Worm (Caenorhabditis elegans) whole organism, late embryonic: Measurements from ENCODE around the gene F53C11.5.

Source experiments
- C08G9.2 ChIP-seq: sonication (generic microtip); optimal IDR thresholded peaks from 2 replicates; lab custom pipeline; 2016; ENCODE audit warnings: mild to moderate bottlenecking, missing genetic modification characterization, moderate library complexity, missing compliant biosample characterization
- C38D4.7 ChIP-seq: fragments of 200-800 bp; sonication (Bioruptor generic); optimal IDR thresholded peaks from 2 replicates; lab custom pipeline; 2018; ENCODE audit warnings: mild to moderate bottlenecking, missing genetic modification characterization, moderate library complexity, missing compliant biosample characterization
- F13H6.1 ChIP-seq: sonication (generic microtip); optimal IDR thresholded peaks from 2 replicates; lab custom pipeline; 2016; ENCODE audit warnings: missing genetic modification characterization, missing compliant biosample characterization
- K02D7.2 ChIP-seq: sonication (generic microtip); optimal IDR thresholded peaks from 2 replicates; lab custom pipeline; 2017; ENCODE audit warnings: mild to moderate bottlenecking, missing genetic modification characterization, missing compliant biosample characterization
- K09A11.1 ChIP-seq: sonication (generic microtip); optimal IDR thresholded peaks from 2 replicates; lab custom pipeline; 2017; ENCODE audit warnings: antibody characterized with exemption, mild to moderate bottlenecking, missing genetic modification characterization, missing compliant biosample characterization; ENCODE audit not compliant: insufficient read depth
- T23F11.4 ChIP-seq: fragments of 200-800 bp; sonication (Bioruptor generic); optimal IDR thresholded peaks from 2 replicates; lab custom pipeline; 2018; ENCODE audit warnings: mild to moderate bottlenecking, missing genetic modification characterization, missing compliant biosample characterization
- ama-1 ChIP-seq: fragments of 150-350 bp; optimal IDR thresholded peaks from 2 replicates; lab custom pipeline; 2014
- ceh-14 ChIP-seq: sonication (generic microtip); optimal IDR thresholded peaks from 2 replicates; lab custom pipeline; 2016; ENCODE audit warnings: missing genotype, missing genetic modification characterization, missing compliant biosample characterization
- ceh-18 ChIP-seq: sonication (generic microtip); optimal IDR thresholded peaks from 2 replicates; lab custom pipeline; 2016; ENCODE audit warnings: missing genetic modification characterization, missing compliant biosample characterization
- ceh-19 ChIP-seq: fragments of 200-800 bp; sonication (Bioruptor generic); optimal IDR thresholded peaks from 2 replicates; lab custom pipeline; 2018; ENCODE audit warnings: mild to moderate bottlenecking, missing genetic modification characterization, missing compliant biosample characterization
- ceh-24 ChIP-seq: sonication (generic microtip); optimal IDR thresholded peaks from 2 replicates; lab custom pipeline; 2016; ENCODE audit warnings: mild to moderate bottlenecking, missing genetic modification characterization, missing compliant biosample characterization
- ceh-48 ChIP-seq: sonication (generic microtip); optimal IDR thresholded peaks from 2 replicates; lab custom pipeline; 2016; ENCODE audit warnings: missing genetic modification characterization, inconsistent platforms, missing compliant biosample characterization
- che-1 ChIP-seq: sonication (generic microtip); optimal IDR thresholded peaks from 2 replicates; lab custom pipeline; 2016; ENCODE audit warnings: mild to moderate bottlenecking, missing genetic modification characterization, missing compliant biosample characterization
- dmd-4 ChIP-seq: sonication (generic microtip); optimal IDR thresholded peaks from 2 replicates; lab custom pipeline; 2016; ENCODE audit warnings: borderline replicate concordance, missing genetic modification characterization, missing compliant biosample characterization
- elt-2 ChIP-seq: sonication (generic microtip); optimal IDR thresholded peaks from 2 replicates; lab custom pipeline; 2016; ENCODE audit warnings: missing genetic modification reagents, missing genetic modification characterization, missing compliant biosample characterization
- elt-4 ChIP-seq: sonication (generic microtip); optimal IDR thresholded peaks from 2 replicates; lab custom pipeline; 2016; ENCODE audit warnings: missing genetic modification characterization, missing compliant biosample characterization
- ets-4 ChIP-seq: sonication (generic microtip); optimal IDR thresholded peaks from 2 replicates; lab custom pipeline; 2016; ENCODE audit warnings: missing genetic modification characterization, missing compliant biosample characterization
- fax-1 ChIP-seq: sonication (generic microtip); optimal IDR thresholded peaks from 2 replicates; lab custom pipeline; 2016; ENCODE audit warnings: missing genotype, missing genetic modification characterization, missing compliant biosample characterization
- fkh-10 ChIP-seq: fragments of 150-350 bp; optimal IDR thresholded peaks from 2 replicates; lab custom pipeline; 2014; ENCODE audit warnings: missing biosample characterization, missing genetic modification reagents, missing genetic modification characterization
- hlh-30 ChIP-seq: sonication (generic microtip); optimal IDR thresholded peaks from 2 replicates; lab custom pipeline; 2017; ENCODE audit warnings: antibody characterized with exemption, missing genetic modification characterization, missing compliant biosample characterization; ENCODE audit not compliant: insufficient read depth
- hlh-6 ChIP-seq: sonication (generic microtip); optimal IDR thresholded peaks from 2 replicates; lab custom pipeline; 2016; ENCODE audit warnings: missing genotype, missing genetic modification characterization, missing compliant biosample characterization
- hlh-8 ChIP-seq: sonication (generic microtip); optimal IDR thresholded peaks from 2 replicates; lab custom pipeline; 2016; ENCODE audit warnings: missing genotype, missing genetic modification characterization, missing compliant biosample characterization
- mec-3 ChIP-seq: sonication (generic microtip); optimal IDR thresholded peaks from 2 replicates; lab custom pipeline; 2016; ENCODE audit warnings: borderline replicate concordance, missing genetic modification characterization, missing compliant biosample characterization
- nhr-232 ChIP-seq: sonication (generic microtip); optimal IDR thresholded peaks from 2 replicates; lab custom pipeline; 2016; ENCODE audit warnings: missing genetic modification characterization, missing compliant biosample characterization
- odd-2 ChIP-seq: sonication (generic microtip); optimal IDR thresholded peaks from 2 replicates; lab custom pipeline; 2017; ENCODE audit warnings: antibody characterized with exemption, mild to moderate bottlenecking, missing genetic modification characterization, missing compliant biosample characterization
- pat-9 ChIP-seq: fragments of 200-800 bp; sonication (Bioruptor generic); optimal IDR thresholded peaks from 2 replicates; lab custom pipeline; 2018; ENCODE audit warnings: mild to moderate bottlenecking, missing genetic modification characterization, moderate library complexity, missing compliant biosample characterization
- pax-1 ChIP-seq: fragments of 150-350 bp; optimal IDR thresholded peaks from 2 replicates; lab custom pipeline; 2014; ENCODE audit warnings: missing biosample characterization, missing genetic modification characterization
- pha-2 ChIP-seq: sonication (generic microtip); optimal IDR thresholded peaks from 2 replicates; lab custom pipeline; 2017; ENCODE audit warnings: mild to moderate bottlenecking, missing genetic modification characterization, missing compliant biosample characterization
- pqm-1 ChIP-seq: sonication (generic microtip); optimal IDR thresholded peaks from 2 replicates; lab custom pipeline; 2016; ENCODE audit warnings: missing genetic modification characterization, missing compliant biosample characterization
- pros-1 ChIP-seq: fragments of 150-350 bp; optimal IDR thresholded peaks from 2 replicates; lab custom pipeline; 2014; ENCODE audit warnings: missing biosample characterization, missing genetic modification reagents, missing genetic modification characterization
- ref-2 ChIP-seq: sonication (generic microtip); optimal IDR thresholded peaks from 2 replicates; lab custom pipeline; 2016; ENCODE audit warnings: missing genetic modification characterization, missing compliant biosample characterization
- rnt-1 ChIP-seq: sonication (generic microtip); optimal IDR thresholded peaks from 2 replicates; lab custom pipeline; 2016; ENCODE audit warnings: missing genetic modification characterization, missing compliant biosample characterization
- sox-2 ChIP-seq: fragments of 200-800 bp; sonication (Bioruptor generic); IDR thresholded peaks from 2 replicates; pipeline ENCODE4 v1.3.6; 2022; ENCODE audit warnings: missing genetic modification reagents, missing genetic modification characterization, missing compliant biosample characterization
- sox-4 ChIP-seq: sonication (generic microtip); optimal IDR thresholded peaks from 2 replicates; lab custom pipeline; 2017; ENCODE audit warnings: mild to moderate bottlenecking, missing genetic modification characterization, inconsistent platforms, missing compliant biosample characterization
- syd-9 ChIP-seq: sonication (generic microtip); optimal IDR thresholded peaks from 2 replicates; lab custom pipeline; 2016; ENCODE audit warnings: mild to moderate bottlenecking, missing genetic modification characterization, moderate library complexity, missing compliant biosample characterization
- tbx-2 ChIP-seq: sonication (generic microtip); optimal IDR thresholded peaks from 2 replicates; lab custom pipeline; 2016; ENCODE audit warnings: missing genetic modification characterization, missing compliant biosample characterization
- ttx-3 ChIP-seq: sonication (generic microtip); optimal IDR thresholded peaks from 2 replicates; lab custom pipeline; 2016; ENCODE audit warnings: missing genetic modification reagents, missing genetic modification characterization, missing compliant biosample characterization
- unc-55 ChIP-seq: sonication (generic microtip); optimal IDR thresholded peaks from 2 replicates; lab custom pipeline; 2017; ENCODE audit warnings: missing biosample characterization, missing genetic modification reagents, missing genetic modification characterization
- unc-86 ChIP-seq: sonication (generic microtip); optimal IDR thresholded peaks from 2 replicates; lab custom pipeline; 2016; ENCODE audit warnings: missing genetic modification characterization, missing compliant biosample characterization
- zip-5 ChIP-seq: sonication (generic microtip); optimal IDR thresholded peaks from 2 replicates; lab custom pipeline; 2016; ENCODE audit warnings: missing genetic modification characterization, missing compliant biosample characterization
- ztf-16 ChIP-seq: sonication (generic microtip); optimal IDR thresholded peaks from 2 replicates; lab custom pipeline; 2017; ENCODE audit warnings: missing genetic modification characterization, missing compliant biosample characterization

The F53C11.5 gene

DNA sequence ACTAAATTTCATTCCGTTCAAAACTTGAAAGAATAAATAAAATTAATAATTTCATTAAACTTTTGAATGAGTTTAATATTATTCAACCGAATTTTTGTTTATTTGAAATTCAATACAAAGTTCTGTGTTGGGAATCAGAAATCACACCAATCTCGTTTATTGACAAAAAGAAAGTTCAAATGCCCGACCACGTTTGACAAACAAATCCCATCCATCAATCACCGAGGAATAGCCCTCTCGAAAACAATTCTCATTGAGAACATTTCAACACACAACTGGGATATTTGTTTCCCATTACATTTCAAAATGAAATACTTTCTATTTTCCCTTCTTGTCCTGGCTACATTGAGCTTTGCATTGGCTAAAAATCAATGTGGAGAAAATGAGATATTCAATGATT lies 9.5 kb upstream of the F53C11.5 start, which contains the start of gene F53C11.9:
TSS of gene F53C11.9 (plus strand) at position 159 of the 400 bp plus-strand sequence.
- TF ChIP-seq ama-1 (lab: Kevin White, UChicago) (no peak), dmd-4 (no peak), ref-2 (tag; lab: Kevin White, UChicago) (no peak), hlh-6 (no peak), tbx-2 (tag; lab: Kevin White, UChicago) (no peak), sox-4 (tag; lab: Kevin White, UChicago) (no peak), unc-55 (GFP tag; lab: Kevin White, UChicago) (peak; percentile 17)

DNA sequence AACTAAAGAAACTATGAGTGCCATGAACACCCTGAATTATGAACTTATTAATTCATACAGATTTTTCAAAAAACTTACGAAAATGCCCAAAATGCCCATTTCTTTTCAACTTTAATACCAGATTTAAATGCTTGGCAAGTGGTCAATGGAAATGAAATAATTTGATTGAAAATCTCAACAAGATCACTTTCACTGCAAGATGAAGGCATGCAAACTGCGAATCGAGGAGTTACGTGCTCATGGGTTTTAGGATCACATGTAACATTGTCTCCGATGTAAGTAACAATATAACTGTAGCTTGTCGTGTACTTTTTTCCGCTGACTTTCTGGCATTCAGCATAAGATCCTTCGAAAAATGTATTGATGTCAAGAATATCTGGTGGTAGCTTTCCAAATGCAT lies 6.4 kb upstream of the F53C11.5 start:
- TF ChIP-seq C08G9.2 (tag; lab: Kevin White, UChicago) (no peak), elt-4 (no peak), ref-2 (tag; lab: Kevin White, UChicago) (no peak), K09A11.1 (tag; lab: Kevin White, UChicago) (no peak), ceh-24 (tag; lab: Kevin White, UChicago) (no peak), ceh-14 (tag; lab: Kevin White, UChicago) (no peak), pax-1 (tag; lab: Kevin White, UChicago) (no peak), pqm-1 (tag; lab: Kevin White, UChicago) (no peak), elt-2 (tag; lab: Kevin White, UChicago) (no peak), che-1 (tag; lab: Kevin White, UChicago) (no peak), unc-86 (tag; lab: Kevin White, UChicago) (no peak), tbx-2 (tag; lab: Kevin White, UChicago) (no peak), hlh-8 (tag; lab: Kevin White, UChicago) (no peak), sox-2 (GFP tag; lab: Robert Waterston, UW) (no peak), pha-2 (tag; lab: Kevin White, UChicago) (no peak), ets-4 (no peak), fax-1 (no peak), zip-5 (no peak), C38D4.7 (no peak)

DNA sequence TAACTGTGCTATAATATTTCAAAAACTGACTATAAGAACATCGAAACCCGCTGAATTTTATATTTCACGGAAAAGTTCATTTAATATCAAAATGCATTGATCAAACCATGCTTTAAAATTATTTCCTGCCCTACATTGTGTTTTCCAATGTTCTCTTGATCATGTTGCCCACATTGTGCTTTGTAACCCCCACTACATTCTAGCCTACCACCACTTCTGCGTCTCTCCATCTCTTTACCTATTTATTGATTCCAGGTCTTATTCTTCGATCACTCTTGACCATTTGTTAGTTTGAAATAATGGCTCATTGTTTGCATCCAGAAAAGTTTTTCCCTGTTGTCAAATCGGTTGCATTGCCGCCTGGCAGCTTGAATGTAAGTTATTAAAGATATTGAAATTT lies 5.2 kb upstream of the F53C11.5 start, which contains the start of gene decr-1.1:
TSS of gene decr-1.1 (plus strand) at position 210 of the 400 bp plus-strand sequence.
- TF ChIP-seq fkh-10 (GFP tag; lab: Kevin White, UChicago) (no peak), F13H6.1 (tag; lab: Kevin White, UChicago) (no peak), fax-1 (no peak), K02D7.2 (tag; lab: Kevin White, UChicago) (no peak), ceh-14 (tag; lab: Kevin White, UChicago) (no peak), ceh-48 (peak; percentile 3), ets-4 (no peak)

DNA sequence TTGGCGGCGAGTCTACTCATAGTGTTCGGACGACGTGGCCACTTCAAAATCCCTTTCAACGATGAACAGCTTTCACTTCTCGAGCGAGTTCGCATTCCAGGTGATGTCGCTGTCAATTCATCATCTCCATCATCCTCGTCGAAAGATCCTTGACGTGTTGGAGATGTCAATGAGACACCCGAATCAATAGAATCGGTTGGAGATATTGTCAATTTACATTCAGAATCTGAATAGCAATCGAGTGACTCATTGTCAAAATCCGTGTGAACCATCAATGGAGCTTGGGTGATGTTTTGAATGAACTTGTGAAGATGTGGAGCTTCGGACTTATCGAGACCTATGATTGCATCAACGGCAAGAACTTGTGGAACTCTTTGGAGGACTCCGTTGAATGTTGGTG lies 1.6 kb upstream of the F53C11.5 start:
- TF ChIP-seq ama-1 (lab: Kevin White, UChicago) (no peak), rnt-1 (tag; lab: Kevin White, UChicago) (no peak), mec-3 (no peak), ttx-3 (no peak), syd-9 (tag; lab: Kevin White, UChicago) (no peak), hlh-6 (no peak), C38D4.7 (no peak), T23F11.4 (no peak), elt-4 (no peak), unc-86 (tag; lab: Kevin White, UChicago) (no peak)

DNA sequence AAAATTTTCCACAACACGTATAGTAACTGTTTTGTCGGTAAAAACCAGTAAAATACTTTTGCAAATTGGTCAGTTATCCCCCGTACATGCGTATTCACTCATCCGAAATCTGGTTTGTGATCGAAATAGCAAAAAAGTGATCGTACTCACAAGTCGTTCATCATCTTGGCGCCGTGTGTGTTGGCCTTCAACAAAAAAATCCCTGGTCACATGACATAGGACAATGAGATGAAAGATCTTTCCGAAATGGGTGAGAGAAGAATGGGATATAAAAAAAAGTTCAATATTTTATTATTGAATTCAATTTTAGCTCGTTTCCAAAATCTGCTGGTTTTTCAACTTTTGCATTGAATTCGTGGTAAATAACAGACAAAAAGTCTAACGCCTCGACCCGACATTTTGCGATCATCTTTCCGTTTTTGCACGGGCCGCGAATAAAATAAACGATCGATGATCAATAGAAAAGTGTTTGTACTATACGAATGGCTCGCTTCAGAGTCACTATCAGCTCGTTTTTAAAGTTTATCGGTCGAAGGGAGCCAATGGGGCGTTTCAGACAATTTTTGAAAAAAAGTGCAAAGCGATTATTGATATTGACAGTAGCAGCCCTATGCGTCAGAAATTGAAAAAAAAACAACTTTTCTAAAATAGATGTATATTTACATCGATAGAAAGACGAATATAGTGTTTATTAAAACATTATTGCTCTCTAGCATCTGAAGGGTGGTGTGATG lies 766 bp downstream of the F53C11.5 start:
- no peak for TF ChIP-seq elt-4
- no peak for TF ChIP-seq pqm-1 (tag; lab: Kevin White, UChicago)
- no peak for TF ChIP-seq odd-2 (tag; lab: Kevin White, UChicago)
- TF ChIP-seq nhr-232 (tag; lab: Kevin White, UChicago): no peak
- no peak for TF ChIP-seq ceh-14 (tag; lab: Kevin White, UChicago)
- TF ChIP-seq zip-5: no peak
- no peak for TF ChIP-seq ztf-16 (tag; lab: Kevin White, UChicago)
- TF ChIP-seq pros-1 (tag; lab: Kevin White, UChicago): no peak
- TF ChIP-seq ceh-18: no peak
- TF ChIP-seq hlh-8 (tag; lab: Kevin White, UChicago): no peak
- no peak for TF ChIP-seq ceh-19 (GFP tag; lab: Kevin White, UChicago)
- no peak for TF ChIP-seq unc-86 (tag; lab: Kevin White, UChicago)
- TF ChIP-seq elt-2 (tag; lab: Kevin White, UChicago): no peak
- no peak for TF ChIP-seq hlh-30 (tag; lab: Kevin White, UChicago)
- TF ChIP-seq pat-9: no peak
